Fruit fly (Drosophila melanogaster) whole organism, embryonic: ENCODE results near the gene janA.
A peak's percentile ranks its signal among the peaks of the same experiment; 100 is the strongest.

Source experiments
- CG10147 ChIP-seq: fragments of 200-800 bp; sonication (Bioruptor generic); optimal IDR thresholded peaks from 2 replicates; lab custom pipeline; 2019; ENCODE audit warnings: missing biosample characterization, mild to moderate bottlenecking, missing genetic modification characterization, moderate library complexity
- CG11085 ChIP-seq: fragments of 200-800 bp; sonication (Bioruptor generic); IDR thresholded peaks from 2 replicates; pipeline ENCODE4 v1.3.6; 2022; ENCODE audit warnings: missing biosample characterization, missing genetic modification characterization
- CG11398 ChIP-seq: fragments of 200-800 bp; sonication (Bioruptor generic); optimal IDR thresholded peaks from 2 replicates; lab custom pipeline; 2016; ENCODE audit warnings: missing biosample characterization, missing genetic modification characterization
- CG12104 ChIP-seq: fragments of 200-800 bp; sonication (Bioruptor generic); optimal IDR thresholded peaks from 3 replicates; lab custom pipeline; 2016; ENCODE audit warnings: missing biosample characterization, missing genetic modification characterization
- CG1233 ChIP-seq: fragments of 200-800 bp; sonication (Bioruptor generic); optimal IDR thresholded peaks from 4 replicates; lab custom pipeline; 2018; ENCODE audit warnings: missing biosample characterization, mild to moderate bottlenecking, missing genetic modification characterization
- CG12659 ChIP-seq: fragments of 200-800 bp; sonication (Bioruptor generic); optimal IDR thresholded peaks from 3 replicates; lab custom pipeline; 2017; ENCODE audit warnings: mild to moderate bottlenecking, missing biosample characterization, missing genetic modification reagents, missing genetic modification characterization
- CG13123 ChIP-seq: fragments of 200-800 bp; sonication (Bioruptor generic); optimal IDR thresholded peaks from 2 replicates; lab custom pipeline; 2016; ENCODE audit warnings: missing biosample characterization, missing genetic modification characterization
- CG13624 ChIP-seq: fragments of 200-800 bp; sonication (Bioruptor generic); optimal IDR thresholded peaks from 2 replicates; lab custom pipeline; 2016; ENCODE audit warnings: missing biosample characterization, missing genetic modification characterization
- CG13894 ChIP-seq: fragments of 200-800 bp; sonication (Bioruptor generic); optimal IDR thresholded peaks from 3 replicates; lab custom pipeline; 2018; ENCODE audit warnings: missing biosample characterization, mild to moderate bottlenecking, missing genetic modification characterization, moderate library complexity
- CG14860 ChIP-seq: fragments of 200-800 bp; sonication (Bioruptor generic); IDR thresholded peaks from 3 replicates; pipeline ENCODE4 v1.3.6; 2022; ENCODE audit warnings: missing biosample characterization, missing genetic modification characterization; ENCODE audit not compliant: partially characterized antibody
- CG2129 ChIP-seq: fragments of 200-800 bp; sonication (Bioruptor generic); IDR thresholded peaks from 2 replicates; pipeline ENCODE4 v1.3.6; 2022; ENCODE audit warnings: missing biosample characterization, missing genetic modification characterization; ENCODE audit not compliant: partially characterized antibody
- CG3281 ChIP-seq: fragments of 200-800 bp; sonication (Bioruptor generic); optimal IDR thresholded peaks from 3 replicates; lab custom pipeline; 2017; ENCODE audit warnings: missing biosample characterization, mild to moderate bottlenecking, missing genetic modification characterization
- CG33213 ChIP-seq: fragments of 200-800 bp; sonication (Bioruptor generic); optimal IDR thresholded peaks from 3 replicates; lab custom pipeline; 2016; ENCODE audit warnings: missing biosample characterization, missing genetic modification characterization
- CG42726 ChIP-seq: fragments of 200-800 bp; sonication (Bioruptor generic); IDR thresholded peaks from 2 replicates; pipeline ENCODE4 v1.3.6; 2022; ENCODE audit warnings: missing biosample characterization, missing genetic modification characterization; ENCODE audit not compliant: partially characterized antibody
- CG4424 ChIP-seq: fragments of 200-800 bp; sonication (Bioruptor generic); optimal IDR thresholded peaks from 3 replicates; lab custom pipeline; 2016; ENCODE audit warnings: missing biosample characterization, missing genetic modification characterization
- CG4707 ChIP-seq: fragments of 200-800 bp; sonication (Bioruptor generic); optimal IDR thresholded peaks from 2 replicates; lab custom pipeline; 2018; ENCODE audit warnings: missing biosample characterization, mild to moderate bottlenecking, missing genetic modification characterization, moderate library complexity
- CG4730 ChIP-seq: fragments of 200-800 bp; sonication (Bioruptor generic); IDR thresholded peaks from 2 replicates; pipeline ENCODE4 v1.3.6; 2022; ENCODE audit warnings: missing biosample characterization, missing genetic modification characterization
- CG7271 ChIP-seq: fragments of 200-800 bp; sonication (Bioruptor generic); optimal IDR thresholded peaks from 2 replicates; lab custom pipeline; 2018; ENCODE audit warnings: missing biosample characterization, mild to moderate bottlenecking, missing genetic modification characterization, moderate library complexity
- CG7357 ChIP-seq: fragments of 200-800 bp; sonication (Bioruptor generic); IDR thresholded peaks from 3 replicates; pipeline ENCODE4 v1.3.6; 2022; ENCODE audit warnings: missing biosample characterization, missing genetic modification characterization
- CG7928 ChIP-seq: fragments of 200-800 bp; sonication (Bioruptor generic); optimal IDR thresholded peaks from 2 replicates; lab custom pipeline; 2017; ENCODE audit warnings: missing biosample characterization, mild to moderate bottlenecking, missing genetic modification characterization
- CG8281 ChIP-seq: fragments of 200-800 bp; sonication (Bioruptor generic); optimal IDR thresholded peaks from 2 replicates; lab custom pipeline; 2018; ENCODE audit warnings: missing biosample characterization, mild to moderate bottlenecking, missing genetic modification characterization, moderate library complexity
- CG8478 ChIP-seq: fragments of >200 bp; optimal IDR thresholded peaks from 2 replicates; lab custom pipeline; 2018
- CG8924 ChIP-seq: fragments of 200-800 bp; optimal IDR thresholded peaks from 3 replicates; lab custom pipeline; 2019; ENCODE audit warnings: missing biosample characterization, mild to moderate bottlenecking, missing genetic modification characterization, moderate library complexity
- CG9215 ChIP-seq: fragments of 200-800 bp; sonication (Bioruptor generic); IDR thresholded peaks from 2 replicates; pipeline ENCODE4 v1.3.6; 2022; ENCODE audit warnings: missing biosample characterization, missing genetic modification characterization
- CG9797 ChIP-seq: fragments of 200-800 bp; sonication (Bioruptor generic); optimal IDR thresholded peaks from 3 replicates; lab custom pipeline; 2018; ENCODE audit warnings: missing biosample characterization, mild to moderate bottlenecking, missing genetic modification characterization
- CHES-1-like ChIP-seq: fragments of 200-800 bp; sonication (Bioruptor generic); optimal IDR thresholded peaks from 2 replicates; lab custom pipeline; 2016; ENCODE audit warnings: missing biosample characterization, missing genetic modification characterization
- Dref ChIP-seq: fragments of 200-800 bp; sonication (Bioruptor generic); IDR thresholded peaks from 2 replicates; pipeline ENCODE4 v1.3.6; 2022; ENCODE audit warnings: missing biosample characterization, missing genetic modification characterization
- E2f1 ChIP-seq: fragments of 200-800 bp; sonication (Bioruptor generic); IDR thresholded peaks from 2 replicates; pipeline ENCODE4 v1.3.6; 2022; ENCODE audit warnings: missing biosample characterization, missing genetic modification characterization
- H15 ChIP-seq: fragments of 200-800 bp; sonication (Bioruptor generic); IDR thresholded peaks from 3 replicates; pipeline ENCODE4 v1.3.6; 2022; ENCODE audit warnings: missing biosample characterization, missing genetic modification characterization
- Hr3 ChIP-seq: fragments of 200-800 bp; sonication (Bioruptor generic); optimal IDR thresholded peaks from 3 replicates; lab custom pipeline; 2016; ENCODE audit warnings: missing biosample characterization, missing genetic modification characterization
- Nf-YB ChIP-seq: fragments of 200-800 bp; sonication (Bioruptor generic); optimal IDR thresholded peaks from 3 replicates; lab custom pipeline; 2019; ENCODE audit warnings: missing biosample characterization, mild to moderate bottlenecking, missing genetic modification characterization, moderate library complexity
- Spps ChIP-seq: fragments of 200-800 bp; sonication (Bioruptor generic); optimal IDR thresholded peaks from 2 replicates; lab custom pipeline; 2018; ENCODE audit warnings: missing biosample characterization, mild to moderate bottlenecking, missing genetic modification characterization
- Stat92E ChIP-seq, 3 experiments: fragments of >200 bp in 2 of 3; fragments of 200-800 bp in 1 of 3; sonication (Bioruptor generic) in 1 of 3; optimal IDR thresholded peaks; 2 replicates each; lab custom pipeline; 2017 to 2019; ENCODE audit warnings: missing biosample characterization in 3 of 3, missing genetic modification characterization in 3 of 3, mild to moderate bottlenecking in 1 of 3, moderate library complexity in 1 of 3
- TFAM ChIP-seq: fragments of 200-800 bp; sonication (Bioruptor generic); optimal IDR thresholded peaks from 2 replicates; lab custom pipeline; 2017; ENCODE audit warnings: missing biosample characterization, missing genetic modification characterization, inconsistent platforms
- Vsx1 ChIP-seq: fragments of 200-800 bp; sonication (Bioruptor generic); optimal IDR thresholded peaks from 2 replicates; lab custom pipeline; 2017; ENCODE audit warnings: missing biosample characterization, mild to moderate bottlenecking, missing genetic modification characterization, missing genetic modification reagents
- al ChIP-seq: fragments of 200-800 bp; sonication (Bioruptor generic); IDR thresholded peaks from 2 replicates; pipeline ENCODE4 v1.3.6; 2022; ENCODE audit warnings: missing biosample characterization, missing genetic modification characterization
- bbx ChIP-seq: fragments of 200-800 bp; sonication (Bioruptor generic); IDR thresholded peaks from 2 replicates; pipeline ENCODE4 v1.3.6; 2022; ENCODE audit warnings: missing biosample characterization, missing genetic modification characterization; ENCODE audit not compliant: partially characterized antibody
- bcd ChIP-seq: fragments of 200-800 bp; sonication (Bioruptor generic); optimal IDR thresholded peaks from 2 replicates; lab custom pipeline; 2017; ENCODE audit warnings: missing biosample characterization, mild to moderate bottlenecking, missing genetic modification characterization
- caup ChIP-seq: fragments of 200-800 bp; sonication (Bioruptor generic); optimal IDR thresholded peaks from 3 replicates; lab custom pipeline; 2017; ENCODE audit warnings: missing biosample characterization, mild to moderate bottlenecking, missing genetic modification characterization, moderate library complexity; ENCODE audit not compliant: severe bottlenecking
- crp ChIP-seq, 2 experiments: fragments of 200-800 bp; sonication (Bioruptor generic); optimal IDR thresholded peaks; 2 replicates in 1 of 2; 3 replicates in 1 of 2; lab custom pipeline; 2017; ENCODE audit warnings: missing biosample characterization in 2 of 2, missing genetic modification characterization in 2 of 2, mild to moderate bottlenecking in 1 of 2, moderate library complexity in 1 of 2
- dmrt99B ChIP-seq: fragments of 200-800 bp; sonication (Bioruptor generic); optimal IDR thresholded peaks from 2 replicates; lab custom pipeline; 2018; ENCODE audit warnings: missing biosample characterization, mild to moderate bottlenecking, missing genetic modification characterization, moderate library complexity
- emc ChIP-seq: fragments of 200-800 bp; sonication (Bioruptor generic); optimal IDR thresholded peaks from 2 replicates; lab custom pipeline; 2016; ENCODE audit warnings: missing biosample characterization, missing genetic modification characterization
- gcm2 ChIP-seq: fragments of 200-800 bp; sonication (Bioruptor generic); optimal IDR thresholded peaks from 2 replicates; lab custom pipeline; 2016; ENCODE audit warnings: missing biosample characterization, missing genetic modification characterization
- kay ChIP-seq: fragments of 200-800 bp; sonication (Bioruptor generic); optimal IDR thresholded peaks from 2 replicates; lab custom pipeline; 2016; ENCODE audit warnings: missing biosample characterization, missing genetic modification characterization
- lilli ChIP-seq: fragments of 200-800 bp; sonication (Bioruptor generic); optimal IDR thresholded peaks from 3 replicates; lab custom pipeline; 2016; ENCODE audit warnings: missing biosample characterization, missing genetic modification characterization
- nerfin-1 ChIP-seq: fragments of 200-800 bp; sonication (Bioruptor generic); optimal IDR thresholded peaks from 3 replicates; lab custom pipeline; 2019; ENCODE audit warnings: missing biosample characterization, mild to moderate bottlenecking, missing genetic modification characterization, moderate library complexity
- nmo ChIP-seq: fragments of 200-800 bp; sonication (Bioruptor generic); optimal IDR thresholded peaks from 2 replicates; lab custom pipeline; 2018; ENCODE audit warnings: missing biosample characterization, mild to moderate bottlenecking, missing genetic modification characterization, moderate library complexity
- tll ChIP-seq, 2 experiments: fragments of 200-800 bp in 1 of 2; fragments of >200 bp in 1 of 2; sonication (Bioruptor generic) in 1 of 2; optimal IDR thresholded peaks; 2 replicates each; lab custom pipeline; 2017 to 2019; ENCODE audit warnings: missing biosample characterization in 2 of 2, missing genetic modification characterization in 2 of 2, mild to moderate bottlenecking in 1 of 2, moderate library complexity in 1 of 2
- toy ChIP-seq: fragments of 200-800 bp; sonication (Bioruptor generic); IDR thresholded peaks from 2 replicates; pipeline ENCODE4 v1.3.6; 2022; ENCODE audit warnings: missing biosample characterization, missing genetic modification characterization

The janA gene

DNA sequence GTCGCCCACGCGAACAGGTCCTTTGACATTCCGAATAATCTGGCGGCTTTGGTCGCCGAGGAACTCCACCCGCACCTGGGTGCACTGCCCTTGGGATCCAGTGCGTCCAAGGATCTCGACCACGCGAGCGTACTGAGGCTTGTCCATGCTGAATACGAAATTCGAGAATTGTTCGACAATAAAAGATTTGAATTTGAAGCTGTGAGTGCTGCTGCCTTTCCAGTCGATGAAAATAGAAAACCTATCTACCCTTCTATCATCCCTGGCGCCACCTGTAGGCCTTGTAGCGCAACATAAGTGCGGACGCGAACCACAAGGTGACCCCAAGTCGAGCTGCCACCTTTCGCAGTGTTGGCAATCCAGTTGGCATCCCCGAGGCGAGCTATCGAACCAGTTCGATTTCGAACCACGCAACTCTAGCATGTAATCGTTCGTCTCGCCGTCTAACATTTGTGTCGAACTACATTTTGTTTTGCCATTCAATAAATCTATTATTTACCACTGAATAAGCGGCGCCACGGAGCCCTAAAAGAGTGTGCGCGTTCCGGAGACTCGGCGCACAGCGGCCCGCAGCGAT lies 16.8 kb downstream of the janA start, which contains the start of the genes RpS28a and Axn (continued):
- no peak for TF ChIP-seq CG4707
- TF ChIP-seq kay (GFP tag; lab: Kevin White, UChicago), result no peak
- TF ChIP-seq tll (GFP tag; optimal IDR thresholded peaks at IDR 0.05; lab: Kevin White, UChicago), result peak in 1 of 2 experiments; percentile 11
- no peak for TF ChIP-seq caup (GFP tag; lab: Kevin White, UChicago)
- no peak for TF ChIP-seq Spps (tag; lab: Kevin White, UChicago)
- peak; percentile 28 for TF ChIP-seq CG13624
- TF ChIP-seq bbx, result peak; percentile 66
- TF ChIP-seq CG9215 (GFP tag; lab: Robert Waterston, UW), result no peak
- no peak for TF ChIP-seq CG7928
- no peak for TF ChIP-seq CG4730
- TF ChIP-seq al (GFP tag; lab: Robert Waterston, UW), result no peak
- no peak for TF ChIP-seq CG4424 (GFP tag; lab: Kevin White, UChicago)
- no peak; the same call in 2 of the 3 replicates for TF ChIP-seq CG14860 (GFP tag; lab: Robert Waterston, UW)
- no peak for TF ChIP-seq nerfin-1 (tag; lab: Kevin White, UChicago)
- TF ChIP-seq CG12659, result peak; percentile 44
- TF ChIP-seq CHES-1-like (GFP tag; lab: Kevin White, UChicago), result peak; percentile 49
- peak; percentile 59 for TF ChIP-seq CG42726 (GFP tag; lab: Robert Waterston, UW)
- TF ChIP-seq CG3281 (GFP tag; lab: Kevin White, UChicago), result no peak
- peak; percentile 19 for TF ChIP-seq nmo (GFP tag; lab: Kevin White, UChicago)
- TF ChIP-seq CG8924 (tag; lab: Kevin White, UChicago), result no peak
- no peak for TF ChIP-seq toy (GFP tag; lab: Robert Waterston, UW)
- TF ChIP-seq lilli, result peak; percentile 5
- TF ChIP-seq CG11398 (GFP tag; lab: Kevin White, UChicago), result no peak
- TF ChIP-seq emc (GFP tag; lab: Kevin White, UChicago), result no peak
- peak; percentile 43 for TF ChIP-seq CG9797 (GFP tag; lab: Kevin White, UChicago)
- no peak for TF ChIP-seq CG13894 (tag; lab: Kevin White, UChicago)
- no peak for TF ChIP-seq CG11085 (GFP tag; lab: Robert Waterston, UW)
- no peak for TF ChIP-seq Stat92E (GFP tag; optimal IDR thresholded peaks at IDR 0.05; lab: Kevin White, UChicago)
- no peak for TF ChIP-seq CG8281 (tag; lab: Kevin White, UChicago)
- no peak for TF ChIP-seq Vsx1 (GFP tag; lab: Kevin White, UChicago)
- TF ChIP-seq gcm2 (GFP tag; lab: Kevin White, UChicago), result no peak
- TF ChIP-seq CG1233 (GFP tag; lab: Kevin White, UChicago), result no peak
- no peak for TF ChIP-seq dmrt99B (tag; lab: Kevin White, UChicago)
- TF ChIP-seq TFAM (GFP tag; lab: Kevin White, UChicago), result no peak
- no peak for TF ChIP-seq CG13123 (GFP tag; lab: Kevin White, UChicago)
- TF ChIP-seq Dref (GFP tag; lab: Robert Waterston, UW), result peak; percentile 98
- TF ChIP-seq crp (GFP tag; optimal IDR thresholded peaks at IDR 0.05; lab: Kevin White, UChicago), result peak in 1 of 2 experiments; percentile 54
- TF ChIP-seq CG7357 (GFP tag; lab: Robert Waterston, UW), result no peak
- no peak for TF ChIP-seq Hr3
- no peak for TF ChIP-seq CG12104 (GFP tag; lab: Kevin White, UChicago)
- peak; percentile 78 for TF ChIP-seq CG33213 (GFP tag; lab: Kevin White, UChicago)
- no peak for TF ChIP-seq CG7271 (tag; lab: Kevin White, UChicago)
- no peak for TF ChIP-seq E2f1 (GFP tag; lab: Robert Waterston, UW)
- peak; percentile 81 for TF ChIP-seq CG8478 (lab: Kevin White, UChicago)
- TF ChIP-seq bcd, result no peak
- no peak; the same call in 1 of the 2 replicates for TF ChIP-seq CG2129 (GFP tag; lab: Robert Waterston, UW)
- no peak for TF ChIP-seq H15 (GFP tag; lab: Robert Waterston, UW)
- TF ChIP-seq CG10147 (GFP tag; lab: Kevin White, UChicago), result no peak
- TF ChIP-seq Nf-YB (GFP tag; lab: Kevin White, UChicago), result no peak
